Fruit fly (Drosophila melanogaster): ENCODE data around the gene CG9953.

dm6 chr3L:6977391-6977790, 7.9 kb downstream of the CG9953 start:
- TF ChIP-seq Gug (GFP tag; IDR thresholded peaks at IDR 0.05) (peak; percentile 34; the same call in 1 of the 4 replicates), ci (GFP tag; IDR thresholded peaks at IDR 0.05) (peak; percentile 75), CG11247 (GFP tag; IDR thresholded peaks at IDR 0.05) (peak; percentile 37; the same call in 1 of the 2 replicates), CG3838 (GFP tag; optimal IDR thresholded peaks at IDR 0.05) (no peak), CG8290 (GFP tag; optimal IDR thresholded peaks at IDR 0.05) (peak; percentile 42), CG8290 (tag; optimal IDR thresholded peaks at IDR 0.05) (no peak), row (GFP tag; IDR thresholded peaks at IDR 0.05) (peak; percentile 72), sisA (GFP tag; IDR thresholded peaks at IDR 0.05) (peak; percentile 71), Pdp1 (GFP tag; optimal IDR thresholded peaks at IDR 0.05) (no peak)

Measured in whole organism, embryonic.